Fruit fly (Drosophila melanogaster): Measurements from ENCODE around the gene CG2116.

CG2116 gene

DNA sequence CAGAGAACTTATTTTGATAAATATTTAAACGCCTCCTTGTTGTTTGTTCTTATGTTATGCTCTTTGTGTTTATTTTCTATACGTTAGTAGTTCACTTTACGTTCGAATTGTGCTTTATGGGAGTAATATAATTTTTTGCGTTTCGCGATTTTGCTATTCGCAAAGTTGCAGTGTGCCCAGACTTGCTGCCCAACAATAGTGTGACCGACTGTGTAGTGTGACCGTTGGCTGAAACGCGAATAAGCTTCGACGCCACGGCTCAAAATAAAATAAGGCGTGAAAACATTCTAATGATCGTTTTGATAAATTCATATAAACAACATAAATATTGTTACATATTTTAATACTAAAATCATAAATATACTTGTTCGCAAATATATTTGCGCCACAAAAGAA, 12.5 kb downstream of the CG2116 start, which contains the start of gene Smox:
TSS of gene Smox (minus strand) at position 213 of the 396 bp plus-strand sequence.
- no peak for TF ChIP-seq CG6854 (GFP tag; optimal IDR thresholded peaks at IDR 0.05)
- no peak for TF ChIP-seq Antp (GFP tag; optimal IDR thresholded peaks at IDR 0.05)
- peak; percentile 37 for TF ChIP-seq CG14710 (tag; optimal IDR thresholded peaks at IDR 0.05)
- no peak for TF ChIP-seq pan (optimal IDR thresholded peaks at IDR 0.05)
- TF ChIP-seq pan (GFP tag; optimal IDR thresholded peaks at IDR 0.05 in 1 of 2, IDR thresholded peaks at IDR 0.05 in 1 of 2) = no peak
- TF ChIP-seq CG5953 (GFP tag; IDR thresholded peaks at IDR 0.05) = no peak
- peak in 1 of 2 experiments; percentile 26 for TF ChIP-seq crp (GFP tag; optimal IDR thresholded peaks at IDR 0.05)
- TF ChIP-seq HmgD (GFP tag; optimal IDR thresholded peaks at IDR 0.05) = no peak
- no peak for TF ChIP-seq dpn (GFP tag; optimal IDR thresholded peaks at IDR 0.05)
- TF ChIP-seq CG8089 (GFP tag; optimal IDR thresholded peaks at IDR 0.05) = no peak
- no peak for TF ChIP-seq CG11696 (GFP tag; IDR thresholded peaks at IDR 0.05)
- no peak for TF ChIP-seq inv (GFP tag; IDR thresholded peaks at IDR 0.05; ENCODE audit: partially characterized antibody)
- no peak for TF ChIP-seq al (GFP tag; IDR thresholded peaks at IDR 0.05)
- TF ChIP-seq chm (GFP tag; IDR thresholded peaks at IDR 0.05) = no peak
- TF ChIP-seq Ravus (GFP tag; IDR thresholded peaks at IDR 0.05) = no peak
- peak; percentile 15 for TF ChIP-seq gsb-n (tag; optimal IDR thresholded peaks at IDR 0.05)
- no peak for TF ChIP-seq pum (GFP tag; optimal IDR thresholded peaks at IDR 0.05)
- TF ChIP-seq ab (GFP tag; optimal IDR thresholded peaks at IDR 0.05) = no peak
- no peak for TF ChIP-seq Hand (GFP tag; optimal IDR thresholded peaks at IDR 0.05)
- no peak for TF ChIP-seq usp (GFP tag; optimal IDR thresholded peaks at IDR 0.05)
- no peak for TF ChIP-seq vnd (GFP tag; IDR thresholded peaks at IDR 0.05; ENCODE audit: partially characterized antibody)
- TF ChIP-seq CG6654 (GFP tag; optimal IDR thresholded peaks at IDR 0.05) = no peak
- TF ChIP-seq CG4854 (GFP tag; optimal IDR thresholded peaks at IDR 0.05) = no peak
- no peak for TF ChIP-seq CG11504 (tag; optimal IDR thresholded peaks at IDR 0.05)
- TF ChIP-seq slbo (GFP tag; IDR thresholded peaks at IDR 0.05) = no peak
- no peak for TF ChIP-seq lov (optimal IDR thresholded peaks at IDR 0.05)
- no peak for TF ChIP-seq lov (GFP tag; IDR thresholded peaks at IDR 0.05)
- no peak for TF ChIP-seq CG6254 (GFP tag; optimal IDR thresholded peaks at IDR 0.05)
- TF ChIP-seq CG17912 (GFP tag; optimal IDR thresholded peaks at IDR 0.05) = no peak
- no peak for TF ChIP-seq crc (GFP tag; optimal IDR thresholded peaks at IDR 0.05)
- no peak for TF ChIP-seq CG10959 (GFP tag; IDR thresholded peaks at IDR 0.05)
- no peak for TF ChIP-seq CG17385 (GFP tag; optimal IDR thresholded peaks at IDR 0.05)
- TF ChIP-seq CG14667 (GFP tag; IDR thresholded peaks at IDR 0.05) = no peak
- TF ChIP-seq CG10979 (tag; optimal IDR thresholded peaks at IDR 0.05) = no peak
- TF ChIP-seq eve (GFP tag; optimal IDR thresholded peaks at IDR 0.05) = no peak
- TF ChIP-seq CG7786 (GFP tag; optimal IDR thresholded peaks at IDR 0.05) = no peak
- TF ChIP-seq mirr (GFP tag; optimal IDR thresholded peaks at IDR 0.05) = no peak
- no peak for TF ChIP-seq sqz (GFP tag; optimal IDR thresholded peaks at IDR 0.05)
- no peak for TF ChIP-seq Dbx (GFP tag; IDR thresholded peaks at IDR 0.05)
- no peak for TF ChIP-seq CG17802 (tag; optimal IDR thresholded peaks at IDR 0.05)
- no peak for TF ChIP-seq CG14050 (GFP tag; IDR thresholded peaks at IDR 0.05)
- no peak for TF ChIP-seq CG7745 (tag; optimal IDR thresholded peaks at IDR 0.05)
- no peak for TF ChIP-seq CG12744 (GFP tag; optimal IDR thresholded peaks at IDR 0.05)
- TF ChIP-seq Rfx (GFP tag; IDR thresholded peaks at IDR 0.05) = no peak
- no peak for TF ChIP-seq CG9609 (GFP tag; optimal IDR thresholded peaks at IDR 0.05)
- no peak for TF ChIP-seq Oaz (GFP tag; IDR thresholded peaks at IDR 0.05)
- TF ChIP-seq CG7963 (GFP tag; IDR thresholded peaks at IDR 0.05; ENCODE audit: partially characterized antibody) = no peak
- no peak for TF ChIP-seq hth (optimal IDR thresholded peaks at IDR 0.05)
- TF ChIP-seq MESR4 (GFP tag; optimal IDR thresholded peaks at IDR 0.05) = peak; percentile 48
- TF ChIP-seq dysf (GFP tag; IDR thresholded peaks at IDR 0.05) = no peak
- TF ChIP-seq E2f2 (GFP tag; IDR thresholded peaks at IDR 0.05) = no peak
- TF ChIP-seq tx (GFP tag; optimal IDR thresholded peaks at IDR 0.05) = no peak
- TF ChIP-seq MBD-R2 (GFP tag; IDR thresholded peaks at IDR 0.05) = peak; percentile 43
